Worm (Caenorhabditis elegans) whole organism, L4/young adult: ENCODE data around the gene C48B4.7.

Experiments
- W03F9.2 ChIP-seq: fragments of 150-350 bp; optimal IDR thresholded peaks from 2 replicates; lab custom pipeline; 2014; ENCODE audit warnings: missing biosample characterization, missing genetic modification characterization
- dao-5 ChIP-seq: sonication (generic microtip); optimal IDR thresholded peaks from 2 replicates; lab custom pipeline; 2016; ENCODE audit warnings: missing genotype, missing genetic modification characterization, moderate library complexity, missing compliant biosample characterization
- him-1 ChIP-seq: sonication (generic microtip); optimal IDR thresholded peaks from 2 replicates; lab custom pipeline; 2016; ENCODE audit warnings: missing genotype, missing genetic modification reagents, missing genetic modification characterization, missing compliant biosample characterization

- no peak for TF ChIP-seq dao-5 (tag; lab: Kevin White, UChicago)
- TF ChIP-seq him-1: no peak
- no peak for TF ChIP-seq W03F9.2
Measured at ce11 chrIII:9585314-9585713, 26.1 kb upstream of the C48B4.7 start.
